Fruit fly (Drosophila melanogaster) whole organism, embryonic: ENCODE data around the gene MED4.
A peak's percentile ranks its signal among the peaks of the same experiment; 100 is the strongest.

Experiments used
- CG10565 ChIP-seq: fragments of 200-800 bp; sonication (Bioruptor generic); optimal IDR thresholded peaks from 3 replicates; lab custom pipeline; 2016; ENCODE audit warnings: missing biosample characterization, mild to moderate bottlenecking, missing genetic modification characterization
- CG1602 ChIP-seq: fragments of 200-800 bp; sonication (Bioruptor generic); optimal IDR thresholded peaks from 3 replicates; lab custom pipeline; 2016; ENCODE audit warnings: missing biosample characterization, missing genetic modification characterization
- CG3065 ChIP-seq: fragments of 200-800 bp; sonication (Bioruptor generic); optimal IDR thresholded peaks from 2 replicates; lab custom pipeline; 2016; ENCODE audit warnings: missing biosample characterization, missing genetic modification characterization
- CG31365 ChIP-seq: fragments of 200-800 bp; sonication (Bioruptor generic); optimal IDR thresholded peaks from 2 replicates; lab custom pipeline; 2018; ENCODE audit warnings: missing biosample characterization, mild to moderate bottlenecking, missing genetic modification characterization
- CG4404 ChIP-seq: fragments of 200-800 bp; sonication (Bioruptor generic); IDR thresholded peaks from 2 replicates; pipeline ENCODE4 v1.3.6; 2022; ENCODE audit warnings: missing biosample characterization, missing genetic modification characterization
- CG8924 ChIP-seq: fragments of 200-800 bp; optimal IDR thresholded peaks from 3 replicates; lab custom pipeline; 2019; ENCODE audit warnings: missing biosample characterization, mild to moderate bottlenecking, missing genetic modification characterization, moderate library complexity
- HLHmδ ChIP-seq: fragments of 200-800 bp; sonication (Bioruptor generic); optimal IDR thresholded peaks from 2 replicates; lab custom pipeline; 2018; ENCODE audit warnings: missing biosample characterization, mild to moderate bottlenecking, missing genetic modification characterization, moderate library complexity
- Hand ChIP-seq: fragments of 200-800 bp; sonication (Bioruptor generic); optimal IDR thresholded peaks from 2 replicates; lab custom pipeline; 2017; ENCODE audit warnings: mild to moderate bottlenecking, missing biosample characterization, missing genetic modification reagents, missing genetic modification characterization
- Hr3 ChIP-seq: fragments of 200-800 bp; sonication (Bioruptor generic); optimal IDR thresholded peaks from 3 replicates; lab custom pipeline; 2016; ENCODE audit warnings: missing biosample characterization, missing genetic modification characterization
- Hsf ChIP-seq: fragments of 200-800 bp; sonication (Bioruptor generic); optimal IDR thresholded peaks from 3 replicates; lab custom pipeline; 2016; ENCODE audit warnings: missing biosample characterization, missing genetic modification characterization
- Pdp1 ChIP-seq, 2 experiments: fragments of 200-800 bp; sonication (Bioruptor generic); optimal IDR thresholded peaks; 3 replicates each; lab custom pipeline; 2016; ENCODE audit warnings: missing biosample characterization in 2 of 2, missing genetic modification characterization in 2 of 2, mild to moderate bottlenecking in 1 of 2, moderate library complexity in 1 of 2
- Xrp1 ChIP-seq: fragments of 200-800 bp; sonication (Bioruptor generic); IDR thresholded peaks from 2 replicates; pipeline ENCODE4 v1.3.6; 2022; ENCODE audit warnings: missing biosample characterization, missing genetic modification characterization
- ash1 ChIP-seq: fragments of 200-800 bp; sonication (Bioruptor generic); optimal IDR thresholded peaks from 2 replicates; lab custom pipeline; 2018; ENCODE audit warnings: missing biosample characterization, mild to moderate bottlenecking, missing genetic modification characterization
- btn ChIP-seq: fragments of 200-800 bp; sonication (Bioruptor generic); optimal IDR thresholded peaks from 2 replicates; lab custom pipeline; 2016; ENCODE audit warnings: missing biosample characterization, missing genetic modification characterization
- ci ChIP-seq: fragments of 200-800 bp; sonication (Bioruptor generic); IDR thresholded peaks from 3 replicates; pipeline ENCODE4 v1.3.6; 2022; ENCODE audit warnings: missing biosample characterization, missing genetic modification characterization
- maf-S ChIP-seq: fragments of 200-800 bp; sonication (Bioruptor generic); optimal IDR thresholded peaks from 2 replicates; lab custom pipeline; 2016; ENCODE audit warnings: missing biosample characterization, missing genetic modification characterization
- pho ChIP-seq: fragments of 200-800 bp; sonication (Bioruptor generic); optimal IDR thresholded peaks from 2 replicates; lab custom pipeline; 2016; ENCODE audit warnings: missing biosample characterization, missing genetic modification characterization
- unc-4 ChIP-seq: fragments of 200-800 bp; sonication (Bioruptor generic); IDR thresholded peaks from 2 replicates; pipeline ENCODE4 v1.3.6; 2022; ENCODE audit warnings: missing biosample characterization, missing genetic modification characterization; ENCODE audit not compliant: partially characterized antibody

Gene MED4

dm6 chr3L:7238072-7238759 lies 12.1 kb downstream of the MED4 start, which contains the start of the genes CG14829 and BHD (continued):
- TF ChIP-seq btn (GFP tag; lab: Kevin White, UChicago) (no peak), Xrp1 (GFP tag; lab: Robert Waterston, UW) (no peak), CG1602 (GFP tag; lab: Kevin White, UChicago) (no peak), Pdp1 (GFP tag; optimal IDR thresholded peaks at IDR 0.05; lab: Kevin White, UChicago) (peak in 1 of 2 experiments; percentile 66), Hand (GFP tag; lab: Kevin White, UChicago) (no peak), CG8924 (tag; lab: Kevin White, UChicago) (peak; percentile 23)

- TF ChIP-seq ash1 (GFP tag; lab: Kevin White, UChicago): no peak
- TF ChIP-seq Hr3 (GFP tag; lab: Kevin White, UChicago): no peak
- no peak for TF ChIP-seq pho (GFP tag; lab: Kevin White, UChicago)
- TF ChIP-seq CG4404 (GFP tag; lab: Robert Waterston, UW): no peak
- no peak for TF ChIP-seq HLHmδ (GFP tag; lab: Kevin White, UChicago)
- TF ChIP-seq maf-S (GFP tag; lab: Kevin White, UChicago): no peak
- no peak for TF ChIP-seq Hsf (GFP tag; lab: Kevin White, UChicago)
- TF ChIP-seq unc-4 (GFP tag; lab: Robert Waterston, UW): no peak
- TF ChIP-seq ci: no peak
- TF ChIP-seq CG10565 (GFP tag; lab: Kevin White, UChicago): no peak
- no peak for TF ChIP-seq CG3065 (GFP tag; lab: Kevin White, UChicago)
- no peak for TF ChIP-seq CG31365 (tag; lab: Kevin White, UChicago)
- TF ChIP-seq, all 482 proteins: peak for 0
Measured at dm6 chr3L:7234212-7234611, 16.1 kb downstream of the MED4 start, which contains the start of gene CG14826. Gene CG14826, plus strand, starts transcription at chr3L:7234512.
